Worm (Caenorhabditis elegans) whole organism, L1 larva: ENCODE data around the gene Y39G8B.2.

Experiments
- aha-1 ChIP-seq: fragments of 150-350 bp; optimal IDR thresholded peaks from 2 replicates; lab custom pipeline; 2014; ENCODE audit warnings: missing biosample characterization, missing genetic modification characterization
- fkh-10 ChIP-seq: sonication (generic microtip); optimal IDR thresholded peaks from 2 replicates; lab custom pipeline; 2017; ENCODE audit warnings: missing biosample characterization, missing genetic modification reagents, missing genetic modification characterization
- grh-1 ChIP-seq: fragments of 200-800 bp; sonication (Bioruptor generic); IDR thresholded peaks from 2 replicates; pipeline ENCODE4 v1.3.6; 2022; ENCODE audit warnings: missing genetic modification reagents, missing genetic modification characterization, missing compliant biosample characterization
- hlh-17 ChIP-seq: fragments of 200-800 bp; sonication (Bioruptor generic); optimal IDR thresholded peaks from 2 replicates; lab custom pipeline; 2018; ENCODE audit warnings: missing genetic modification characterization, mild to moderate bottlenecking, missing compliant biosample characterization, moderate library complexity, borderline replicate concordance
- nhr-71 ChIP-seq: sonication (generic microtip); optimal IDR thresholded peaks from 2 replicates; lab custom pipeline; 2016; ENCODE audit warnings: mild to moderate bottlenecking, missing genetic modification characterization, moderate library complexity, missing compliant biosample characterization
- skn-1 ChIP-seq: fragments of 150-350 bp; optimal IDR thresholded peaks from 2 replicates; lab custom pipeline; 2014; ENCODE audit warnings: missing biosample characterization, missing genetic modification characterization
- sox-4 ChIP-seq: sonication (generic microtip); optimal IDR thresholded peaks from 2 replicates; lab custom pipeline; 2016; ENCODE audit warnings: missing genetic modification characterization, missing compliant biosample characterization
- zag-1 ChIP-seq: fragments of 150-350 bp; optimal IDR thresholded peaks from 2 replicates; lab custom pipeline; 2014; ENCODE audit warnings: missing biosample characterization, missing genetic modification characterization
- zip-4 ChIP-seq: fragments of 200-800 bp; sonication (Bioruptor generic); optimal IDR thresholded peaks from 2 replicates; lab custom pipeline; 2018; ENCODE audit warnings: mild to moderate bottlenecking, missing genetic modification characterization, moderate library complexity, missing compliant biosample characterization
- ztf-11 ChIP-seq, 2 experiments: sonication (generic microtip); optimal IDR thresholded peaks; 2 replicates each; lab custom pipeline; 2016 to 2017; ENCODE audit warnings: missing genetic modification characterization in 2 of 2, missing biosample characterization in 1 of 2, missing compliant biosample characterization in 1 of 2

- TF ChIP-seq ztf-11 (tag; optimal IDR thresholded peaks at IDR 0.05; lab: Kevin White, UChicago), result no peak
- TF ChIP-seq hlh-17 (GFP tag; lab: Kevin White, UChicago), result no peak
- TF ChIP-seq skn-1 (tag; lab: Kevin White, UChicago), result no peak
- TF ChIP-seq aha-1 (tag; lab: Kevin White, UChicago), result no peak
- no peak for TF ChIP-seq sox-4 (tag; lab: Kevin White, UChicago)
- no peak for TF ChIP-seq grh-1 (GFP tag; lab: Robert Waterston, UW)
- no peak for TF ChIP-seq zag-1 (tag; lab: Kevin White, UChicago)
- TF ChIP-seq zip-4, result no peak
- TF ChIP-seq nhr-71 (tag; lab: Kevin White, UChicago), result no peak
- TF ChIP-seq fkh-10, result no peak
Observed at ce11 chrII:13974136-13974535, 1.9 kb downstream of the Y39G8B.2 start.
